Worm (Caenorhabditis elegans): ENCODE results near the gene pqn-31.

Gene pqn-31

ce11 chrV:9076273-9076672, 33.1 kb upstream of the pqn-31 start, which contains the start of gene T27E4.7:
Gene T27E4.7 (minus strand): TSS chrV:9076322.
- TF ChIP-seq lin-39 (tag; optimal IDR thresholded peaks at IDR 0.05) (no peak), pha-4 (tag; optimal IDR thresholded peaks at IDR 0.05) (peak; percentile 26), ama-1 (optimal IDR thresholded peaks at IDR 0.05) (peak; percentile 2), lsy-12 (tag; optimal IDR thresholded peaks at IDR 0.05) (no peak), mdl-1 (tag; optimal IDR thresholded peaks at IDR 0.05) (no peak), elt-2 (tag; optimal IDR thresholded peaks at IDR 0.05) (peak; percentile 6)

- TF ChIP-seq jun-1 (tag; optimal IDR thresholded peaks at IDR 0.05) (no peak), nhr-23 (tag; optimal IDR thresholded peaks at IDR 0.05) (peak; percentile 56)
Measured at ce11 chrV:9078067-9078581, 31.3 kb upstream of the pqn-31 start.

ce11 chrV:9078815-9079525, 30.4 kb upstream of the pqn-31 start:
- TF ChIP-seq hmg-11 (tag; optimal IDR thresholded peaks at IDR 0.05) (no peak), zag-1 (tag; optimal IDR thresholded peaks at IDR 0.05) (no peak), nhr-76 (tag; optimal IDR thresholded peaks at IDR 0.05) (no peak), nhr-77 (tag; optimal IDR thresholded peaks at IDR 0.05) (no peak), jun-1 (tag; optimal IDR thresholded peaks at IDR 0.05) (peak; percentile 8), nhr-43 (tag; optimal IDR thresholded peaks at IDR 0.05; ENCODE audit: poor library complexity, severe bottlenecking) (peak; percentile 46), elt-3 (tag; optimal IDR thresholded peaks at IDR 0.05) (no peak), skn-1 (tag; optimal IDR thresholded peaks at IDR 0.05) (peak; percentile 43), pqm-1 (tag; optimal IDR thresholded peaks at IDR 0.05) (peak; percentile 68), daf-12 (tag; optimal IDR thresholded peaks at IDR 0.05) (no peak), pha-4 (tag; optimal IDR thresholded peaks at IDR 0.05) (no peak), nhr-25 (tag; optimal IDR thresholded peaks at IDR 0.05) (peak; percentile 1), elt-2 (tag; optimal IDR thresholded peaks at IDR 0.05) (peak; percentile 95), mml-1 (tag; optimal IDR thresholded peaks at IDR 0.05) (no peak), fos-1 (tag; optimal IDR thresholded peaks at IDR 0.05) (no peak), ZK546.5 (tag; optimal IDR thresholded peaks at IDR 0.05) (no peak), ceh-28 (tag; optimal IDR thresholded peaks at IDR 0.05) (no peak), nfya-1 (tag; optimal IDR thresholded peaks at IDR 0.05; ENCODE audit: insufficient read depth) (peak; percentile 3)

- TF ChIP-seq tbx-2 (tag; optimal IDR thresholded peaks at IDR 0.05) = no peak
- TF ChIP-seq nhr-77 (tag; optimal IDR thresholded peaks at IDR 0.05) = no peak
- TF ChIP-seq nfya-1 (tag; optimal IDR thresholded peaks at IDR 0.05; ENCODE audit: insufficient read depth) = no peak
- peak; percentile 99 for TF ChIP-seq elt-2 (tag; optimal IDR thresholded peaks at IDR 0.05)
- TF ChIP-seq pha-4 (tag; optimal IDR thresholded peaks at IDR 0.05) = peak; percentile 62
- TF ChIP-seq jun-1 (tag; optimal IDR thresholded peaks at IDR 0.05) = peak; percentile 68
- TF ChIP-seq pqm-1 (tag; optimal IDR thresholded peaks at IDR 0.05) = peak; percentile 93
Measured at ce11 chrV:9079965-9080432, 29.4 kb upstream of the pqn-31 start.

- TF ChIP-seq unc-39 (tag; optimal IDR thresholded peaks at IDR 0.05) (no peak), ceh-16 (tag; optimal IDR thresholded peaks at IDR 0.05) (no peak), pha-4 (tag; optimal IDR thresholded peaks at IDR 0.05) (peak; percentile 75), jun-1 (tag; optimal IDR thresholded peaks at IDR 0.05) (peak; percentile 2), ztf-4 (tag; optimal IDR thresholded peaks at IDR 0.05) (no peak), R02D3.7 (tag; optimal IDR thresholded peaks at IDR 0.05) (no peak), fkh-10 (GFP tag; optimal IDR thresholded peaks at IDR 0.05) (no peak), pqm-1 (tag; optimal IDR thresholded peaks at IDR 0.05) (peak; percentile 80), nfya-1 (tag; optimal IDR thresholded peaks at IDR 0.05; ENCODE audit: insufficient read depth) (peak; percentile 38), zag-1 (tag; optimal IDR thresholded peaks at IDR 0.05) (no peak), elt-2 (tag; optimal IDR thresholded peaks at IDR 0.05) (peak; percentile 67), ceh-82 (tag; optimal IDR thresholded peaks at IDR 0.05) (no peak), egl-5 (tag; optimal IDR thresholded peaks at IDR 0.05) (no peak), nhr-43 (tag; optimal IDR thresholded peaks at IDR 0.05; ENCODE audit: poor library complexity, severe bottlenecking) (no peak), eor-1 (tag; optimal IDR thresholded peaks at IDR 0.05) (no peak), mdl-1 (tag; optimal IDR thresholded peaks at IDR 0.05) (no peak), ceh-9 (tag; optimal IDR thresholded peaks at IDR 0.05) (no peak), ceh-28 (tag; optimal IDR thresholded peaks at IDR 0.05) (no peak)
Measured at ce11 chrV:9081410-9081809, 28.0 kb upstream of the pqn-31 start.

All from whole organism, L3 larva.